Fruit fly (Drosophila melanogaster): Measurements from ENCODE around the gene Axs.
A peak's percentile ranks its signal among the peaks of the same experiment; 100 is the strongest.

The Axs gene

DNA sequence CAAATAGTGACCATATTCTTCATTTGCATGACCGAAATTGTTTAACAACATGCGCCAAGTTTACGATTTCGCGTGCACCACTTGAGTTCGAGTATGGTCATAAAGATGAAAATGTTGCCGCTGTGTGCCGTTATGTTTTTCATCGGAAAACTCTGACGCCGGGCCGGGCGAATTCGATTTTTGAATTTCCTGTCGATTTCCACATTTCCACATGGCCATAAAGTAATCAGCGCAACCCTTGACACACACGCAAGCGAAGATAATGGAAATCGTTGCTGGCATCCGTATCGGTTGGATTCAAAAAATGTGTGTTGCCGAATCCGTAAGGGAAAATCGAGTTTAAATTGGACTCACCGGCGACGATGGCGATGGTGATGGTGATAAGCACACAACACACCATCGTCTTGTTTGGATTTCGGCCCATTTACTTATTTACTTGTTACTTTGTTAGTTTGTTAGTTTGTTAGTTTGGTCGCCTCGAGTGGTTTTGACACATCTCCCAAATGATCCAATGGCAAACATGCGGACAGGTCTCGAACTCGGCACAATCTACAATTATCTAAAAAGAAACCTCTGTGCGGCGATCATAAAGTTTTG is 39.1 kb downstream of the Axs start (continued):
- no peak for TF ChIP-seq jumu (GFP tag; optimal IDR thresholded peaks at IDR 0.05)
- no peak for TF ChIP-seq pzg (GFP tag; optimal IDR thresholded peaks at IDR 0.05)
- no peak for TF ChIP-seq CG42726 (GFP tag; IDR thresholded peaks at IDR 0.05; ENCODE audit: partially characterized antibody)
- 0 out of 3 replicates have a peak, but pooled peaks have one; percentile 60 for TF ChIP-seq gce (GFP tag; IDR thresholded peaks at IDR 0.05)
- peak; percentile 57 for TF ChIP-seq CG10543 (GFP tag; optimal IDR thresholded peaks at IDR 0.05)
- TF ChIP-seq CG1603 (tag; optimal IDR thresholded peaks at IDR 0.05): peak; percentile 75
- no peak for TF ChIP-seq dm (GFP tag; optimal IDR thresholded peaks at IDR 0.05)
- no peak for TF ChIP-seq h (optimal IDR thresholded peaks at IDR 0.05)
- no peak for TF ChIP-seq crc (GFP tag; optimal IDR thresholded peaks at IDR 0.05)
- peak; percentile 29 for TF ChIP-seq Hey (tag; optimal IDR thresholded peaks at IDR 0.05)
- TF ChIP-seq klu (GFP tag; IDR thresholded peaks at IDR 0.05): no peak
- TF ChIP-seq CG6765 (GFP tag; optimal IDR thresholded peaks at IDR 0.05): no peak
- TF ChIP-seq CG15601 (tag; optimal IDR thresholded peaks at IDR 0.05): peak; percentile 50
- peak; percentile 41 for TF ChIP-seq Blimp-1 (GFP tag; optimal IDR thresholded peaks at IDR 0.05)
- no peak for TF ChIP-seq CG9609 (GFP tag; optimal IDR thresholded peaks at IDR 0.05)
- peak; percentile 90 for TF ChIP-seq cad (GFP tag; optimal IDR thresholded peaks at IDR 0.05)
- peak; percentile 16 for TF ChIP-seq NC2α (GFP tag; optimal IDR thresholded peaks at IDR 0.05)
- no peak for TF ChIP-seq CG6272 (GFP tag; IDR thresholded peaks at IDR 0.05)
- TF ChIP-seq BtbVII (GFP tag; optimal IDR thresholded peaks at IDR 0.05): no peak
- TF ChIP-seq CG3847 (GFP tag; IDR thresholded peaks at IDR 0.05): no peak
- TF ChIP-seq mirr (GFP tag; optimal IDR thresholded peaks at IDR 0.05): peak; percentile 25
- TF ChIP-seq CG17361 (GFP tag; IDR thresholded peaks at IDR 0.05): no peak
- no peak for TF ChIP-seq dan (GFP tag; IDR thresholded peaks at IDR 0.05)
- no peak for TF ChIP-seq inv (GFP tag; IDR thresholded peaks at IDR 0.05; ENCODE audit: partially characterized antibody)
- peak; percentile 74 for TF ChIP-seq ac (GFP tag; optimal IDR thresholded peaks at IDR 0.05)
- TF ChIP-seq br (optimal IDR thresholded peaks at IDR 0.05): no peak
- no peak for TF ChIP-seq schlank (tag; optimal IDR thresholded peaks at IDR 0.05)
- TF ChIP-seq Ravus (GFP tag; IDR thresholded peaks at IDR 0.05): no peak
- TF ChIP-seq abd-A (tag; optimal IDR thresholded peaks at IDR 0.05): no peak
- TF ChIP-seq ttk (GFP tag; IDR thresholded peaks at IDR 0.05): no peak
- no peak for TF ChIP-seq CG8388 (GFP tag; optimal IDR thresholded peaks at IDR 0.05)
- TF ChIP-seq sens (GFP tag): peak; percentile 84
- TF ChIP-seq zfh2 (GFP tag; optimal IDR thresholded peaks at IDR 0.05): no peak
- TF ChIP-seq CG12104 (GFP tag; optimal IDR thresholded peaks at IDR 0.05): no peak
- TF ChIP-seq CG15269 (tag; optimal IDR thresholded peaks at IDR 0.05): no peak
- TF ChIP-seq Oaz (GFP tag; IDR thresholded peaks at IDR 0.05): no peak
- TF ChIP-seq wor (GFP tag; IDR thresholded peaks at IDR 0.05): no peak
- TF ChIP-seq ind (GFP tag; optimal IDR thresholded peaks at IDR 0.05): no peak
- no peak for TF ChIP-seq CG18011 (GFP tag; optimal IDR thresholded peaks at IDR 0.05)
- peak; percentile 31 for TF ChIP-seq Lhr (GFP tag; optimal IDR thresholded peaks at IDR 0.05)
- no peak for TF ChIP-seq nerfin-2 (GFP tag; IDR thresholded peaks at IDR 0.05; ENCODE audit: partially characterized antibody)
- peak; percentile 3 for TF ChIP-seq Jarid2 (GFP tag; optimal IDR thresholded peaks at IDR 0.05)
- TF ChIP-seq Kr (GFP tag; optimal IDR thresholded peaks at IDR 0.05): peak; percentile 49
- no peak for TF ChIP-seq Dad (GFP tag; optimal IDR thresholded peaks at IDR 0.05)
- TF ChIP-seq CG8089 (GFP tag; optimal IDR thresholded peaks at IDR 0.05): no peak
- TF ChIP-seq Camta (GFP tag; optimal IDR thresholded peaks at IDR 0.05): no peak
- TF ChIP-seq fd102C (GFP tag; optimal IDR thresholded peaks at IDR 0.05): peak; percentile 68
- peak; percentile 3 for TF ChIP-seq tio (GFP tag; optimal IDR thresholded peaks at IDR 0.05)
- TF ChIP-seq CG12659 (GFP tag; optimal IDR thresholded peaks at IDR 0.05): no peak
- TF ChIP-seq rib (GFP tag; IDR thresholded peaks at IDR 0.05): no peak
- peak; percentile 14 for TF ChIP-seq CG12942 (GFP tag; optimal IDR thresholded peaks at IDR 0.05)
- TF ChIP-seq CG31388 (GFP tag; optimal IDR thresholded peaks at IDR 0.05): no peak

All from whole organism, embryonic.